Worm (Caenorhabditis elegans) whole organism, midembryonic: ENCODE data around the gene T26G10.4.
A peak's percentile ranks its signal among the peaks of the same experiment; 100 is the strongest.
"Not testable (repeated sequence)": the region's sequence is repeated elsewhere in the genome, so short reads cannot be mapped to it uniquely, and the experiment has no call there.

Experiments used
- T22C8.4 ChIP-seq: fragments of 200-800 bp; sonication (Bioruptor generic); IDR thresholded peaks from 2 replicates; pipeline ENCODE4 v1.3.6; 2022; ENCODE audit warnings: missing genetic modification characterization, missing compliant biosample characterization
- cog-1 ChIP-seq: sonication (generic microtip); optimal IDR thresholded peaks from 2 replicates; lab custom pipeline; 2016; ENCODE audit warnings: missing genetic modification characterization, missing compliant biosample characterization
- flt-1 ChIP-seq: fragments of 200-800 bp; sonication (Bioruptor generic); IDR thresholded peaks from 2 replicates; pipeline ENCODE4 v1.3.6; 2022; ENCODE audit warnings: missing genetic modification characterization, missing compliant biosample characterization
- klf-2 ChIP-seq: fragments of 200-800 bp; sonication (Bioruptor generic); conservative IDR thresholded peaks from 2 replicates; pipeline ENCODE4 v1.3.6; 2022; ENCODE audit warnings: missing genetic modification reagents, missing genetic modification characterization, missing compliant biosample characterization
- med-1 ChIP-seq: sonication (generic microtip); optimal IDR thresholded peaks from 2 replicates; lab custom pipeline; 2017; ENCODE audit warnings: missing genetic modification characterization, mild to moderate bottlenecking, missing compliant biosample characterization, antibody characterized with exemption, missing genetic modification reagents; ENCODE audit not compliant: insufficient read depth
- ref-1 ChIP-seq: fragments of 200-800 bp; sonication (Bioruptor generic); conservative IDR thresholded peaks from 2 replicates; pipeline ENCODE4 v1.3.6; 2022; ENCODE audit warnings: missing genetic modification reagents, missing genetic modification characterization, missing compliant biosample characterization
- tab-1 ChIP-seq: fragments of 200-800 bp; sonication (Bioruptor generic); IDR thresholded peaks from 2 replicates; pipeline ENCODE4 v1.3.6; 2022; ENCODE audit warnings: missing genetic modification characterization, missing compliant biosample characterization
- ztf-23 ChIP-seq: fragments of 200-800 bp; sonication (Bioruptor generic); IDR thresholded peaks from 2 replicates; pipeline ENCODE4 v1.3.6; 2022; ENCODE audit warnings: missing genetic modification reagents, missing genetic modification characterization, missing compliant biosample characterization
- ztf-29 ChIP-seq: fragments of 200-800 bp; sonication (Bioruptor generic); IDR thresholded peaks from 2 replicates; pipeline ENCODE4 v1.3.6; 2022; ENCODE audit warnings: missing genetic modification reagents, missing genetic modification characterization, missing compliant biosample characterization

DNA sequence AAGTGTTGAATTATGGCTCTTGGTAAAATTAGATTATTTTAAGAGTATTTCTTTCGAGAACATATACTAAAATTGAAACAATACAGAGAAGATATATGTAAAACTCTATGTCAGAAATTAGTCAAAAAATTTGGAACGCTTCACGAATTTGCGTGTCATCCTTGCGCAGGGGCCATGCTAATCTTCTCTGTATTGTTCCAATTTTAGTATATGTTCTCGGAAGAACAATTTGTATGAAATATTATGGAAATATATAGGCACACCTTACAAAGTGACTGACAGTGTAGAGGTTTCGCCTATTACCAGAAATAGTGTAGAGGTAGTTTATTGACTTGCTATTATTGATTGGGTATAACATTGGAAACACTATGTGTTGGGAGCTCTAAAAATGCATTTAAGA is 27.3 kb downstream of the T26G10.4 start:
- TF ChIP-seq cog-1 (tag; lab: Kevin White, UChicago); T22C8.4 (GFP tag; lab: Robert Waterston, UW); tab-1 (GFP tag; lab: Robert Waterston, UW); ref-1 (GFP tag; lab: Robert Waterston, UW); ztf-29 (GFP tag; lab: Robert Waterston, UW); med-1 (GFP tag; lab: Kevin White, UChicago); ztf-23 (GFP tag; lab: Robert Waterston, UW); klf-2 (GFP tag; lab: Robert Waterston, UW): not testable (repeated sequence)
- TF ChIP-seq flt-1 (GFP tag; lab: Robert Waterston, UW) = peak; percentile 75; the same call in 1 of the 2 replicates
